Worm (Caenorhabditis elegans): Measurements from ENCODE around the gene lec-10.

Gene lec-10

DNA sequence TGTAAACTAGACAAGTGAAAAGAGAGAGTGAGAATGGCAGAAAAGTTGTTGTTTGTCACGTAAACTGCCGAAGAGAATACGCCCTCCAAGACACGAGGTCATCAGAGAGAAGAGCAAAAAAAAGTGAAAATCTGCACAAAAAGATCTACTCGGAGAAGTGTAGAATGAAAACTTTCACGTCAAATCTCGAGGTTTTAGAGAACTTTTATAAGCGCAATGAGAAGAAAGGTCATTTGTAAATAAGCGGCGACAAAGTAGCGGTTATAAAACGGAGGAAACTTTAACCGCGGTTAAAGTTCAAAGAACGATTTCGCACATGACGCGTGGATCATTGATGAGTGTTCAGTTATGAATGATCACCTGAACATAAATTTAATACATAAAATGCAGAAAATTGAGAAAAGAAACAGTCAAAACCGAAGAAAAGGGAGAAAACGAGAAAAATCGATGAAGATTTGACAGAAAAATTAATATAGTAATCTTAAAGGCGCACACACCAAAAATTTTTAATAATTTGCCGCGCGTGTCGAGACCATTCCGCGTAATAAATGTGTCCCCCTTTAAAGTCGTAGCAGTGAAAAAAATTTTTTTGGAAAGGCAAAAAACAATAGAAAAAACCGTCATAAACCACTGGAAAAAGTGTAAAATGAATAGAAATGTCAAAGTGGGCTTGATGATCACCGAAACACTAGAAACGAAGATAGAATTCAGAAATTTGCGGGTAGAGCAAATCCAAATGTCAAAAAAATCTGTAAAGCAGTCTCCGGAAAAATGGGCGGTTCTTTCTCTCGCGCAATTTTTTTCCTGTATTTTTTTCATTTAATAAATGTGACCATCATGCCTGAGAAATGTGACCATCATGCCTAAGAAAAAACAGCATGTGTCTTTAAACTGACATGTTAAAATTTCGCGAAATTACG is 28.6 kb upstream of the lec-10 start (continued):
- TF ChIP-seq nhr-42 (GFP tag; IDR thresholded peaks at IDR 0.05) (no peak), T26A8.4 (GFP tag; IDR thresholded peaks at IDR 0.05) (no peak), dpl-1 (GFP tag; optimal IDR thresholded peaks at IDR 0.05) (no peak), tra-1 (GFP tag; IDR thresholded peaks at IDR 0.05) (no peak), lin-29 (GFP tag; IDR thresholded peaks at IDR 0.05) (no peak), mdl-1 (tag; optimal IDR thresholded peaks at IDR 0.05) (peak in 1 of 2 experiments; percentile 63), F44E2.7 (GFP tag; IDR thresholded peaks at IDR 0.05) (no peak), zag-1 (tag; optimal IDR thresholded peaks at IDR 0.05) (no peak), fos-1 (tag; optimal IDR thresholded peaks at IDR 0.05) (no peak), php-3 (GFP tag; IDR thresholded peaks at IDR 0.05) (0 out of 2 replicates have a peak, but pooled peaks have one; percentile 18), aha-1 (tag) (peak; percentile 99), daf-19 (GFP tag; conservative IDR thresholded peaks at IDR 0.05) (no peak), jun-1 (tag; optimal IDR thresholded peaks at IDR 0.05) (no peak), D1046.2 (GFP tag; IDR thresholded peaks at IDR 0.05) (no peak)

DNA sequence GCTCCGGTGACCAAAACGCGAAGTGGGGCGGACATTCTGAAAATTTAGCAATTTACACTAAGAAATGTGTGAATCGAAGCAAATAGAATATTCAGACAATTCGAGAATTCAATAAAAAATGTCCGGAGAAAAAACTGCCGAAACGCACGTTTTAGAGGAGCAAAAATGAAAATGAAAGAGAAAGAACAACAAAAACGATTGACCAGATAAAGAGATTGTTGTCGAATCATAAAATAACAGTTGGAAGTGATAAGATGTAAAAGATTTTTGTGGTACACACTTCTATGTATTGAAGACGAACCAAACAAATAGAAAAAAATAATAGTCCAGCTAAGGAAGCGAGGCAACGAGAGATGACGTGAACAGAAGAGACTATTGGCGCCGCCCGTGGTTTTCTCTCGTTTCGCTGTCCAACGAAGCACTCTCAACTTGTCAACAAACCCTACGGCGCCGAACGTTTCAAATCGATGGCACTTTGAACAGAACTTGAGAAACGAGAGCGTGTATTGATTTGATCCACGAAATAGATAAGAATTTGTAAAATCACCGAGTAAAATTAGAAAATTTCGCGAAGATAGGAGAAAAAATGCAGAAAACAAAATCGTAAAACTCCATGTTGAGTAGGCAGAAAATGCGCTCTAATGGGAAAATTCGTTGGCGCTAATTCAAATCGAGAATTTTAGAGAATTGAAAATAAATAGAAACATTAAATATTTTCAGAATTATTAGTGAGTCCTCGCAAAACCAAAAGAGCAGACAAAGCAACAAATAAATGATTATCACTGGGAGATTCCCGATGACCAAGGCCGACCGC is 27.8 kb upstream of the lec-10 start, which contains the start of gene mdh-1:
Gene mdh-1 (minus strand): TSS at position 36 of the 814 bp plus-strand sequence.
- TF ChIP-seq mxl-2 (GFP tag; conservative IDR thresholded peaks at IDR 0.05) (no peak), egl-43 (GFP tag; IDR thresholded peaks at IDR 0.05) (no peak), R02D3.7 (tag; optimal IDR thresholded peaks at IDR 0.05) (no peak), snpc-1.2 (GFP tag; IDR thresholded peaks at IDR 0.05) (no peak), cey-2 (tag; optimal IDR thresholded peaks at IDR 0.05; ENCODE audit: borderline replicate concordance, insufficient read depth) (no peak), zfp-3 (GFP tag; conservative IDR thresholded peaks at IDR 0.05) (peak; percentile 13; the same call in 1 of the 2 replicates), mes-2 (tag; optimal IDR thresholded peaks at IDR 0.05; ENCODE audit: poor library complexity, severe bottlenecking) (peak; percentile 9), dpl-1 (GFP tag; optimal IDR thresholded peaks at IDR 0.05) (peak; percentile 39), unc-62 (GFP tag; optimal IDR thresholded peaks at IDR 0.05 in 1 of 2) (peak in 1 of 2 experiments; percentile 97), unc-62 (tag; optimal IDR thresholded peaks at IDR 0.05) (no peak), madf-9 (GFP tag; conservative IDR thresholded peaks at IDR 0.05) (0 out of 2 replicates have a peak, but pooled peaks have one; percentile 5), mep-1 (tag; optimal IDR thresholded peaks at IDR 0.05) (peak; percentile 12), gei-8 (GFP tag; optimal IDR thresholded peaks at IDR 0.05) (no peak), fkh-10 (GFP tag; optimal IDR thresholded peaks at IDR 0.05) (no peak), ceh-44 (GFP tag; IDR thresholded peaks at IDR 0.05) (no peak), egl-27 (tag; optimal IDR thresholded peaks at IDR 0.05) (no peak), rbr-2 (tag; optimal IDR thresholded peaks at IDR 0.05) (no peak), ctbp-1 (GFP tag; IDR thresholded peaks at IDR 0.05) (no peak), nhr-48 (tag; optimal IDR thresholded peaks at IDR 0.05) (no peak), pqm-1 (tag; optimal IDR thresholded peaks at IDR 0.05) (peak; percentile 10), ceh-28 (tag; optimal IDR thresholded peaks at IDR 0.05) (peak; percentile 14), lir-3 (tag; optimal IDR thresholded peaks at IDR 0.05) (no peak), ceh-32 (tag; optimal IDR thresholded peaks at IDR 0.05; ENCODE audit: poor library complexity) (no peak), lin-15B (tag; optimal IDR thresholded peaks at IDR 0.05) (no peak), unc-39 (tag; optimal IDR thresholded peaks at IDR 0.05) (no peak), hlh-30 (tag; optimal IDR thresholded peaks at IDR 0.05; ENCODE audit: insufficient read depth) (no peak), dmd-6 (GFP tag; IDR thresholded peaks at IDR 0.05) (no peak), F37D6.2 (tag; optimal IDR thresholded peaks at IDR 0.05) (no peak), nhr-28 (tag; optimal IDR thresholded peaks at IDR 0.05) (peak; percentile 33), zag-1 (tag; optimal IDR thresholded peaks at IDR 0.05) (no peak), ztf-11 (tag; optimal IDR thresholded peaks at IDR 0.05) (no peak), zip-11 (GFP tag; IDR thresholded peaks at IDR 0.05) (no peak), daf-16 (GFP tag; optimal IDR thresholded peaks at IDR 0.05) (no peak), daf-16 (tag; optimal IDR thresholded peaks at IDR 0.05) (peak; percentile 46), snpc-4 (tag; optimal IDR thresholded peaks at IDR 0.05) (no peak), skn-1 (tag; optimal IDR thresholded peaks at IDR 0.05) (no peak)

Measured in whole organism, L4 larva.